Fruit fly (Drosophila melanogaster) whole organism, embryonic: ENCODE results near the gene CG17625.

Source experiments
- Antp ChIP-seq: fragments of 200-800 bp; sonication (Bioruptor generic); optimal IDR thresholded peaks from 3 replicates; lab custom pipeline; 2016; ENCODE audit warnings: missing biosample characterization, missing genetic modification characterization
- Bdp1 ChIP-seq: fragments of 200-800 bp; sonication (Bioruptor generic); optimal IDR thresholded peaks from 3 replicates; lab custom pipeline; 2016; ENCODE audit warnings: missing biosample characterization, missing genetic modification characterization
- CG1024 ChIP-seq: fragments of 200-800 bp; sonication (Bioruptor generic); IDR thresholded peaks from 2 replicates; pipeline ENCODE4 v1.3.6; 2022; ENCODE audit warnings: missing biosample characterization, missing genetic modification characterization
- CG10462 ChIP-seq: fragments of 200-800 bp; sonication (Bioruptor generic); optimal IDR thresholded peaks from 2 replicates; lab custom pipeline; 2016; ENCODE audit warnings: missing biosample characterization, missing genetic modification characterization
- CG11560 ChIP-seq: fragments of 200-800 bp; sonication (Bioruptor generic); IDR thresholded peaks from 3 replicates; pipeline ENCODE4 v1.3.6; 2022; ENCODE audit warnings: missing biosample characterization, missing genetic modification characterization
- CG12299 ChIP-seq: fragments of 200-800 bp; sonication (Bioruptor generic); optimal IDR thresholded peaks from 2 replicates; lab custom pipeline; 2018; ENCODE audit warnings: missing biosample characterization, mild to moderate bottlenecking, missing genetic modification characterization
- CG13424 ChIP-seq: fragments of 200-800 bp; sonication (Bioruptor generic); optimal IDR thresholded peaks from 2 replicates; lab custom pipeline; 2019; ENCODE audit warnings: missing biosample characterization, mild to moderate bottlenecking, missing genetic modification characterization, moderate library complexity
- CG15073 ChIP-seq: fragments of 200-800 bp; sonication (Bioruptor generic); optimal IDR thresholded peaks from 2 replicates; lab custom pipeline; 2016; ENCODE audit warnings: missing biosample characterization, missing genetic modification characterization
- CG15514 ChIP-seq: fragments of 200-800 bp; sonication (Bioruptor generic); optimal IDR thresholded peaks from 3 replicates; lab custom pipeline; 2017; ENCODE audit warnings: missing biosample characterization, missing genetic modification characterization, mild to moderate bottlenecking, moderate library complexity, missing genetic modification reagents
- CG15696 ChIP-seq: fragments of 200-800 bp; sonication (Bioruptor generic); optimal IDR thresholded peaks from 2 replicates; lab custom pipeline; 2019; ENCODE audit warnings: missing biosample characterization, mild to moderate bottlenecking, missing genetic modification characterization, moderate library complexity
- CG17568 ChIP-seq: fragments of 200-800 bp; sonication (Bioruptor generic); optimal IDR thresholded peaks from 2 replicates; lab custom pipeline; 2018; ENCODE audit warnings: missing biosample characterization, mild to moderate bottlenecking, missing genetic modification characterization, moderate library complexity
- CG2712 ChIP-seq: fragments of 200-800 bp; optimal IDR thresholded peaks from 3 replicates; lab custom pipeline; 2019; ENCODE audit warnings: missing biosample characterization, mild to moderate bottlenecking, missing genetic modification characterization, moderate library complexity
- CG2875 ChIP-seq: fragments of 200-800 bp; sonication (Bioruptor generic); optimal IDR thresholded peaks from 2 replicates; lab custom pipeline; 2017; ENCODE audit warnings: missing biosample characterization, mild to moderate bottlenecking, missing genetic modification characterization, missing genetic modification reagents
- CG30431 ChIP-seq: fragments of 200-800 bp; sonication (Bioruptor generic); optimal IDR thresholded peaks from 2 replicates; lab custom pipeline; 2017; ENCODE audit warnings: missing biosample characterization, missing genetic modification characterization
- CG32532 ChIP-seq: fragments of 200-800 bp; sonication (Bioruptor generic); IDR thresholded peaks from 2 replicates; pipeline ENCODE4 v1.3.6; 2022; ENCODE audit warnings: missing biosample characterization, missing genetic modification characterization
- CG43689 ChIP-seq: fragments of 200-800 bp; sonication (Bioruptor generic); IDR thresholded peaks from 2 replicates; pipeline ENCODE4 v1.3.6; 2022; ENCODE audit warnings: missing biosample characterization, missing genetic modification characterization
- CG4854 ChIP-seq: fragments of 200-800 bp; sonication (Bioruptor generic); optimal IDR thresholded peaks from 2 replicates; lab custom pipeline; 2016; ENCODE audit warnings: missing biosample characterization, missing genetic modification characterization, inconsistent platforms
- CG7786 ChIP-seq: fragments of 200-800 bp; sonication (Bioruptor generic); optimal IDR thresholded peaks from 2 replicates; lab custom pipeline; 2016; ENCODE audit warnings: missing biosample characterization, missing genetic modification characterization
- CG8478 ChIP-seq: fragments of >200 bp; optimal IDR thresholded peaks from 2 replicates; lab custom pipeline; 2018
- Dek ChIP-seq: fragments of 200-800 bp; sonication (Bioruptor generic); optimal IDR thresholded peaks from 3 replicates; lab custom pipeline; 2019; ENCODE audit warnings: missing biosample characterization, mild to moderate bottlenecking, missing genetic modification characterization, moderate library complexity
- Dp ChIP-seq: fragments of 200-800 bp; sonication (Bioruptor generic); optimal IDR thresholded peaks from 2 replicates; lab custom pipeline; 2018; ENCODE audit warnings: missing biosample characterization, mild to moderate bottlenecking, missing genetic modification characterization, moderate library complexity
- Eip74EF ChIP-seq, 2 experiments: fragments of 200-800 bp in 1 of 2; fragments of >200 bp in 1 of 2; sonication (Bioruptor generic) in 1 of 2; optimal IDR thresholded peaks; 2 replicates each; lab custom pipeline; 2017 to 2019; ENCODE audit warnings: missing biosample characterization in 2 of 2, missing genetic modification characterization in 2 of 2, mild to moderate bottlenecking in 1 of 2, moderate library complexity in 1 of 2
- Fer3 ChIP-seq: fragments of 200-800 bp; sonication (Bioruptor generic); optimal IDR thresholded peaks from 2 replicates; lab custom pipeline; 2018; ENCODE audit warnings: missing biosample characterization, mild to moderate bottlenecking, missing genetic modification characterization, moderate library complexity
- Lhr ChIP-seq: fragments of 200-800 bp; sonication (Bioruptor generic); optimal IDR thresholded peaks from 3 replicates; lab custom pipeline; 2017; ENCODE audit warnings: mild to moderate bottlenecking, missing biosample characterization, missing genetic modification reagents, missing genetic modification characterization
- NK7.1 ChIP-seq: fragments of 200-800 bp; sonication (Bioruptor generic); optimal IDR thresholded peaks from 3 replicates; lab custom pipeline; 2016; ENCODE audit warnings: missing biosample characterization, missing genetic modification characterization
- Ptx1 ChIP-seq: fragments of 200-800 bp; sonication (Bioruptor generic); IDR thresholded peaks from 2 replicates; pipeline ENCODE4 v1.3.6; 2022; ENCODE audit warnings: missing biosample characterization, missing genetic modification characterization
- Rx ChIP-seq: fragments of 200-800 bp; sonication (Bioruptor generic); IDR thresholded peaks from 2 replicates; pipeline ENCODE4 v1.3.6; 2022; ENCODE audit warnings: missing biosample characterization, missing genetic modification characterization
- TFAM ChIP-seq: fragments of 200-800 bp; sonication (Bioruptor generic); optimal IDR thresholded peaks from 2 replicates; lab custom pipeline; 2017; ENCODE audit warnings: missing biosample characterization, missing genetic modification characterization, inconsistent platforms
- ci ChIP-seq: fragments of 200-800 bp; sonication (Bioruptor generic); IDR thresholded peaks from 3 replicates; pipeline ENCODE4 v1.3.6; 2022; ENCODE audit warnings: missing biosample characterization, missing genetic modification characterization
- danr ChIP-seq: fragments of 200-800 bp; sonication (Bioruptor generic); IDR thresholded peaks from 2 replicates; pipeline ENCODE4 v1.3.6; 2022; ENCODE audit warnings: missing biosample characterization, missing genetic modification characterization
- dmrt11E ChIP-seq: fragments of 200-800 bp; sonication (Bioruptor generic); optimal IDR thresholded peaks from 3 replicates; lab custom pipeline; 2018; ENCODE audit warnings: missing biosample characterization, mild to moderate bottlenecking, missing genetic modification characterization, moderate library complexity
- ewg ChIP-seq: fragments of 200-800 bp; sonication (Bioruptor generic); optimal IDR thresholded peaks from 3 replicates; lab custom pipeline; 2017; ENCODE audit warnings: mild to moderate bottlenecking, missing biosample characterization, missing genetic modification reagents, missing genetic modification characterization
- grau ChIP-seq: fragments of 200-800 bp; optimal IDR thresholded peaks from 3 replicates; lab custom pipeline; 2019; ENCODE audit warnings: missing biosample characterization, mild to moderate bottlenecking, missing genetic modification characterization, moderate library complexity
- grn ChIP-seq: fragments of 200-800 bp; sonication (Bioruptor generic); optimal IDR thresholded peaks from 3 replicates; lab custom pipeline; 2017; ENCODE audit warnings: missing biosample characterization, missing genetic modification characterization
- hb ChIP-seq: fragments of 200-800 bp; sonication (Bioruptor generic); IDR thresholded peaks from 3 replicates; pipeline ENCODE4 v1.3.6; 2022; ENCODE audit warnings: missing biosample characterization, missing genetic modification characterization; ENCODE audit not compliant: partially characterized antibody
- hbn ChIP-seq: fragments of 200-800 bp; sonication (Bioruptor generic); IDR thresholded peaks from 2 replicates; pipeline ENCODE4 v1.3.6; 2022; ENCODE audit warnings: missing biosample characterization, missing genetic modification characterization; ENCODE audit not compliant: partially characterized antibody
- jumu ChIP-seq: fragments of 200-800 bp; sonication (Bioruptor generic); optimal IDR thresholded peaks from 3 replicates; lab custom pipeline; 2016; ENCODE audit warnings: missing biosample characterization, missing genetic modification characterization
- odd ChIP-seq: fragments of 200-800 bp; sonication (Bioruptor generic); optimal IDR thresholded peaks from 2 replicates; lab custom pipeline; 2017; ENCODE audit warnings: missing biosample characterization, mild to moderate bottlenecking, missing genetic modification characterization
- org-1 ChIP-seq: fragments of 200-800 bp; sonication (Bioruptor generic); optimal IDR thresholded peaks from 2 replicates; lab custom pipeline; 2017; ENCODE audit warnings: missing biosample characterization, missing genetic modification characterization
- pnt ChIP-seq: fragments of 200-800 bp; sonication (Bioruptor generic); optimal IDR thresholded peaks from 3 replicates; lab custom pipeline; 2016; ENCODE audit warnings: missing biosample characterization, missing genetic modification characterization
- prd ChIP-seq, 3 experiments: fragments of >200 bp in 2 of 3; fragments of 200-800 bp in 1 of 3; sonication (Bioruptor generic) in 1 of 3; optimal IDR thresholded peaks in 2 of 3; IDR thresholded peaks in 1 of 3; 2 replicates in 2 of 3; 3 replicates in 1 of 3; pipeline versions ENCODE4 v1.3.6 to Lab custom; 2017 to 2022; ENCODE audit warnings: missing biosample characterization in 1 of 3, missing genetic modification characterization in 1 of 3
- sd ChIP-seq: fragments of 200-800 bp; sonication (Bioruptor generic); optimal IDR thresholded peaks from 3 replicates; lab custom pipeline; 2018; ENCODE audit warnings: missing biosample characterization, mild to moderate bottlenecking, missing genetic modification characterization, moderate library complexity
- seq ChIP-seq: fragments of 200-800 bp; sonication (Bioruptor generic); IDR thresholded peaks from 2 replicates; pipeline ENCODE4 v1.3.6; 2022; ENCODE audit warnings: missing biosample characterization, missing genetic modification characterization
- sim ChIP-seq: fragments of 200-800 bp; sonication (Bioruptor generic); IDR thresholded peaks from 2 replicates; pipeline ENCODE4 v1.3.6; 2022; ENCODE audit warnings: missing biosample characterization, missing genetic modification characterization
- so ChIP-seq: fragments of 200-800 bp; sonication (Bioruptor generic); IDR thresholded peaks from 3 replicates; pipeline ENCODE4 v1.3.6; 2022; ENCODE audit warnings: missing biosample characterization, missing genetic modification characterization
- ssp ChIP-seq: fragments of 200-800 bp; sonication (Bioruptor generic); IDR thresholded peaks from 2 replicates; pipeline ENCODE4 v1.3.6; 2022; ENCODE audit warnings: missing biosample characterization, missing genetic modification characterization
- tio ChIP-seq: fragments of 200-800 bp; sonication (Bioruptor generic); optimal IDR thresholded peaks from 2 replicates; lab custom pipeline; 2017; ENCODE audit warnings: missing biosample characterization, missing genetic modification characterization, inconsistent platforms
- wek ChIP-seq: fragments of 200-800 bp; sonication (Bioruptor generic); optimal IDR thresholded peaks from 3 replicates; lab custom pipeline; 2018; ENCODE audit warnings: missing biosample characterization, mild to moderate bottlenecking, missing genetic modification characterization, moderate library complexity
- wor ChIP-seq: fragments of 200-800 bp; sonication (Bioruptor generic); IDR thresholded peaks from 2 replicates; pipeline ENCODE4 v1.3.6; 2022; ENCODE audit warnings: missing biosample characterization, missing genetic modification characterization

CG17625 gene

dm6 chr3R:22724149-22724973 is 37.7 kb downstream of the CG17625 start, which contains the start of gene Irp-1A (continued):
- TF ChIP-seq wek (no peak), NK7.1 (GFP tag; lab: Kevin White, UChicago) (no peak), CG15696 (tag; lab: Kevin White, UChicago) (peak; percentile 60), Ptx1 (peak; percentile 80), Fer3 (tag; lab: Kevin White, UChicago) (peak; percentile 79), CG30431 (GFP tag; lab: Kevin White, UChicago) (no peak), pnt (GFP tag; lab: Kevin White, UChicago) (no peak), grau (peak; percentile 85), CG11560 (tag; lab: Robert Waterston, UW) (no peak), Dp (GFP tag; lab: Kevin White, UChicago) (peak; percentile 37), prd (optimal IDR thresholded peaks at IDR 0.05; lab: Kevin White, UChicago) (no peak), prd (GFP tag; IDR thresholded peaks at IDR 0.05; lab: Robert Waterston, UW) (peak; percentile 71), hbn (GFP tag; lab: Robert Waterston, UW) (peak; percentile 83), CG32532 (GFP tag; lab: Robert Waterston, UW) (peak; percentile 89), danr (GFP tag; lab: Robert Waterston, UW) (no peak), grn (no peak), CG17568 (GFP tag; lab: Kevin White, UChicago) (no peak), tio (GFP tag; lab: Kevin White, UChicago) (no peak), CG12299 (tag; lab: Kevin White, UChicago) (peak; percentile 62), odd (GFP tag; lab: Kevin White, UChicago) (peak; percentile 47), CG10462 (GFP tag; lab: Kevin White, UChicago) (peak; percentile 31), CG1024 (GFP tag; lab: Robert Waterston, UW) (peak; percentile 38; the same call in 1 of the 2 replicates), wor (GFP tag; lab: Robert Waterston, UW) (peak; percentile 48), TFAM (GFP tag; lab: Kevin White, UChicago) (no peak), CG4854 (GFP tag; lab: Kevin White, UChicago) (no peak), Rx (GFP tag; lab: Robert Waterston, UW) (no peak), CG43689 (no peak), ci (GFP tag; lab: Robert Waterston, UW) (peak; percentile 82), hb (GFP tag; lab: Robert Waterston, UW) (peak; percentile 54; the same call in 1 of the 3 replicates), jumu (GFP tag; lab: Kevin White, UChicago) (no peak), CG15073 (GFP tag; lab: Kevin White, UChicago) (no peak), CG13424 (tag; lab: Kevin White, UChicago) (peak; percentile 81), CG7786 (peak; percentile 17), CG2712 (tag; lab: Kevin White, UChicago) (peak; percentile 85), Dek (tag; lab: Kevin White, UChicago) (peak; percentile 80), Antp (peak; percentile 19), Eip74EF (GFP tag; optimal IDR thresholded peaks at IDR 0.05; lab: Kevin White, UChicago) (peak in 1 of 2 experiments; percentile 73), sd (tag; lab: Kevin White, UChicago) (peak; percentile 51), so (no peak), seq (GFP tag; lab: Robert Waterston, UW) (no peak), ssp (peak; percentile 42), dmrt11E (peak; percentile 76), ewg (peak; percentile 19), CG8478 (no peak), org-1 (GFP tag; lab: Kevin White, UChicago) (no peak), Lhr (GFP tag; lab: Kevin White, UChicago) (peak; percentile 47), sim (GFP tag; lab: Robert Waterston, UW) (peak; percentile 8; the same call in 1 of the 2 replicates), Bdp1 (peak; percentile 3), CG2875 (peak; percentile 44), CG15514 (GFP tag; lab: Kevin White, UChicago) (peak; percentile 78)
